Worm (Caenorhabditis elegans) whole organism, L4 larva: ENCODE data around the gene cyp-14A4.

Source experiments
- F10B5.3 ChIP-seq: sonication (generic microtip); optimal IDR thresholded peaks from 2 replicates; lab custom pipeline; 2016; ENCODE audit warnings: mild to moderate bottlenecking, missing genetic modification characterization, missing compliant biosample characterization
- F49E8.2 ChIP-seq: sonication (generic microtip); optimal IDR thresholded peaks from 2 replicates; lab custom pipeline; 2016; ENCODE audit warnings: missing compliant biosample characterization, mild to moderate bottlenecking, missing genetic modification characterization, borderline replicate concordance
- T26A8.4 ChIP-seq: fragments of 200-800 bp; sonication (Bioruptor generic); IDR thresholded peaks from 2 replicates; pipeline ENCODE4 v1.3.6; 2022; ENCODE audit warnings: missing genetic modification characterization, missing compliant biosample characterization
- Y105C5A.15 ChIP-seq: fragments of 200-800 bp; sonication (Bioruptor generic); IDR thresholded peaks from 2 replicates; pipeline ENCODE4 v1.3.6; 2022; ENCODE audit warnings: missing genetic modification characterization, missing compliant biosample characterization
- Y48G9A.11 ChIP-seq: fragments of 200-800 bp; sonication (Bioruptor generic); IDR thresholded peaks from 2 replicates; pipeline ENCODE4 v1.3.6; 2022; ENCODE audit warnings: missing genetic modification reagents, missing genetic modification characterization, missing compliant biosample characterization
- Y75B8A.6 ChIP-seq: fragments of 200-800 bp; sonication (Bioruptor generic); IDR thresholded peaks from 2 replicates; pipeline ENCODE4 v1.3.6; 2022; ENCODE audit warnings: missing genetic modification reagents, missing genetic modification characterization, missing compliant biosample characterization
- ZK337.2 ChIP-seq: fragments of 200-800 bp; sonication (Bioruptor generic); IDR thresholded peaks from 2 replicates; pipeline ENCODE4 v1.3.6; 2022; ENCODE audit warnings: missing genetic modification reagents, missing genetic modification characterization, missing compliant biosample characterization
- ama-1 ChIP-seq: fragments of 150-350 bp; optimal IDR thresholded peaks from 2 replicates; lab custom pipeline; 2014; ENCODE audit warnings: inconsistent platforms, mixed read lengths
- arid-1 ChIP-seq: fragments of 200-800 bp; sonication (Bioruptor generic); conservative IDR thresholded peaks from 2 replicates; pipeline ENCODE4 v1.3.6; 2022; ENCODE audit warnings: missing genetic modification reagents, missing genetic modification characterization, missing compliant biosample characterization
- ceh-20 ChIP-seq: fragments of 200-800 bp; sonication (Bioruptor generic); IDR thresholded peaks from 2 replicates; pipeline ENCODE4 v1.3.6; 2022; ENCODE audit warnings: missing genetic modification reagents, missing genetic modification characterization, missing compliant biosample characterization
- ceh-32 ChIP-seq: sonication (generic microtip); optimal IDR thresholded peaks from 2 replicates; lab custom pipeline; 2016; ENCODE audit warnings: mild to moderate bottlenecking, missing genetic modification characterization, missing compliant biosample characterization; ENCODE audit not compliant: poor library complexity
- ceh-62 ChIP-seq: sonication (generic microtip); optimal IDR thresholded peaks from 2 replicates; lab custom pipeline; 2017; ENCODE audit warnings: missing biosample characterization, missing genetic modification characterization
- ceh-82 ChIP-seq: sonication (generic microtip); optimal IDR thresholded peaks from 2 replicates; lab custom pipeline; 2017; ENCODE audit warnings: missing biosample characterization, missing genetic modification characterization
- cey-2 ChIP-seq: sonication (generic microtip); optimal IDR thresholded peaks from 3 replicates; lab custom pipeline; 2017; ENCODE audit warnings: missing genetic modification characterization, mild to moderate bottlenecking, missing compliant biosample characterization, antibody characterized with exemption, borderline replicate concordance; ENCODE audit not compliant: insufficient read depth
- ctbp-1 ChIP-seq: fragments of 200-800 bp; sonication (Bioruptor generic); IDR thresholded peaks from 2 replicates; pipeline ENCODE4 v1.3.6; 2022; ENCODE audit warnings: missing genetic modification reagents, missing genetic modification characterization, missing compliant biosample characterization
- dmd-6 ChIP-seq: fragments of 200-800 bp; sonication (Bioruptor generic); IDR thresholded peaks from 2 replicates; pipeline ENCODE4 v1.3.6; 2022; ENCODE audit warnings: missing genetic modification reagents, missing genetic modification characterization, missing compliant biosample characterization
- dve-1 ChIP-seq: sonication (generic microtip); optimal IDR thresholded peaks from 2 replicates; lab custom pipeline; 2017; ENCODE audit warnings: antibody characterized with exemption, mild to moderate bottlenecking, missing genetic modification characterization, missing compliant biosample characterization; ENCODE audit not compliant: insufficient read depth
- egl-27 ChIP-seq: sonication (generic microtip); optimal IDR thresholded peaks from 3 replicates; lab custom pipeline; 2017; ENCODE audit warnings: missing biosample characterization, missing genetic modification reagents, missing genetic modification characterization
- egl-43 ChIP-seq: fragments of 200-800 bp; sonication (Bioruptor generic); IDR thresholded peaks from 2 replicates; pipeline ENCODE4 v1.3.6; 2022; ENCODE audit warnings: missing genetic modification reagents, missing genetic modification characterization, missing compliant biosample characterization
- gei-8 ChIP-seq: fragments of 200-800 bp; sonication (Bioruptor generic); optimal IDR thresholded peaks from 2 replicates; lab custom pipeline; 2018; ENCODE audit warnings: mild to moderate bottlenecking, missing genetic modification characterization, missing compliant biosample characterization
- hlh-30 ChIP-seq: sonication (generic microtip); optimal IDR thresholded peaks from 2 replicates; lab custom pipeline; 2017; ENCODE audit warnings: antibody characterized with exemption, mild to moderate bottlenecking, missing genetic modification characterization, missing compliant biosample characterization; ENCODE audit not compliant: insufficient read depth
- lim-7 ChIP-seq: fragments of 200-800 bp; sonication (Bioruptor generic); IDR thresholded peaks from 2 replicates; pipeline ENCODE4 v1.3.6; 2022; ENCODE audit warnings: missing genetic modification characterization, missing compliant biosample characterization
- lin-13 ChIP-seq: fragments of 150-350 bp; optimal IDR thresholded peaks from 2 replicates; lab custom pipeline; 2014; ENCODE audit warnings: missing biosample characterization, missing genetic modification reagents, missing genetic modification characterization
- lin-15B ChIP-seq: fragments of 150-350 bp; sonication (generic microtip); optimal IDR thresholded peaks from 3 replicates; lab custom pipeline; 2014; ENCODE audit warnings: missing biosample characterization, missing genetic modification characterization
- lin-39 ChIP-seq: fragments of 150-350 bp; optimal IDR thresholded peaks from 2 replicates; lab custom pipeline; 2014; ENCODE audit warnings: missing biosample characterization, missing genetic modification reagents, missing genetic modification characterization
- lir-3 ChIP-seq: sonication (generic microtip); optimal IDR thresholded peaks from 2 replicates; lab custom pipeline; 2016; ENCODE audit warnings: mild to moderate bottlenecking, missing genetic modification characterization, missing compliant biosample characterization
- lsy-2 ChIP-seq, 2 experiments: fragments of 150-350 bp in 1 of 2; sonication (generic microtip) in 1 of 2; optimal IDR thresholded peaks; 2 replicates each; lab custom pipeline; 2014 to 2017; ENCODE audit warnings: missing biosample characterization in 2 of 2, missing genetic modification characterization in 2 of 2
- madf-9 ChIP-seq: fragments of 200-800 bp; sonication (Bioruptor generic); conservative IDR thresholded peaks from 2 replicates; pipeline ENCODE4 v1.3.6; 2022; ENCODE audit warnings: missing genetic modification reagents, missing genetic modification characterization, missing compliant biosample characterization
- mdl-1 ChIP-seq, 2 experiments: fragments of 150-350 bp in 1 of 2; sonication (generic microtip) in 1 of 2; optimal IDR thresholded peaks; 2 replicates each; lab custom pipeline; 2014 to 2017; ENCODE audit warnings: missing biosample characterization in 2 of 2, missing genetic modification characterization in 2 of 2
- mes-2 ChIP-seq: sonication (generic microtip); optimal IDR thresholded peaks from 2 replicates; lab custom pipeline; 2016; ENCODE audit warnings: missing genotype, mild to moderate bottlenecking, missing genetic modification characterization, missing compliant biosample characterization; ENCODE audit not compliant: poor library complexity, severe bottlenecking
- mxl-2 ChIP-seq: fragments of 200-800 bp; sonication (Bioruptor generic); conservative IDR thresholded peaks from 2 replicates; pipeline ENCODE4 v1.3.6; 2022; ENCODE audit warnings: missing genetic modification reagents, missing genetic modification characterization, missing compliant biosample characterization
- nhr-10 ChIP-seq: fragments of 150-350 bp; optimal IDR thresholded peaks from 2 replicates; lab custom pipeline; 2014; ENCODE audit warnings: missing biosample characterization, missing genetic modification characterization
- nhr-102 ChIP-seq: sonication (generic microtip); optimal IDR thresholded peaks from 2 replicates; lab custom pipeline; 2016; ENCODE audit warnings: mild to moderate bottlenecking, missing genetic modification characterization, moderate library complexity, missing compliant biosample characterization
- nhr-11 ChIP-seq: fragments of 150-350 bp; optimal IDR thresholded peaks from 2 replicates; lab custom pipeline; 2014; ENCODE audit warnings: missing biosample characterization, missing genetic modification characterization
- nhr-111 ChIP-seq: fragments of 200-800 bp; sonication (Bioruptor generic); optimal IDR thresholded peaks from 2 replicates; lab custom pipeline; 2018; ENCODE audit warnings: mild to moderate bottlenecking, missing genetic modification characterization, missing compliant biosample characterization
- nhr-237 ChIP-seq: sonication (generic microtip); optimal IDR thresholded peaks from 2 replicates; lab custom pipeline; 2017; ENCODE audit warnings: missing biosample characterization, missing genetic modification characterization
- nhr-25 ChIP-seq: sonication (generic microtip); optimal IDR thresholded peaks from 2 replicates; lab custom pipeline; 2017; ENCODE audit warnings: missing genetic modification characterization, mild to moderate bottlenecking, missing compliant biosample characterization, antibody characterized with exemption, moderate library complexity, borderline replicate concordance; ENCODE audit not compliant: insufficient read depth
- nhr-28 ChIP-seq: fragments of 150-350 bp; optimal IDR thresholded peaks from 2 replicates; lab custom pipeline; 2014; ENCODE audit warnings: missing biosample characterization, missing genetic modification characterization
- nhr-48 ChIP-seq: sonication (generic microtip); optimal IDR thresholded peaks from 2 replicates; lab custom pipeline; 2016; ENCODE audit warnings: mild to moderate bottlenecking, missing genetic modification characterization, missing compliant biosample characterization
- nhr-76 ChIP-seq: fragments of 150-350 bp; optimal IDR thresholded peaks from 2 replicates; lab custom pipeline; 2014; ENCODE audit warnings: missing biosample characterization, missing genetic modification characterization
- rbr-2 ChIP-seq: sonication (generic microtip); optimal IDR thresholded peaks from 2 replicates; lab custom pipeline; 2016; ENCODE audit warnings: missing genotype, missing genetic modification characterization, missing compliant biosample characterization
- snpc-1.2 ChIP-seq: fragments of 200-800 bp; sonication (Bioruptor generic); IDR thresholded peaks from 2 replicates; pipeline ENCODE4 v1.3.6; 2022; ENCODE audit warnings: missing genetic modification reagents, missing genetic modification characterization, missing compliant biosample characterization
- spr-1 ChIP-seq: sonication (generic microtip); optimal IDR thresholded peaks from 2 replicates; lab custom pipeline; 2016; ENCODE audit warnings: mild to moderate bottlenecking, missing genetic modification characterization, missing compliant biosample characterization
- tra-1 ChIP-seq: fragments of 200-800 bp; sonication (Bioruptor generic); IDR thresholded peaks from 2 replicates; pipeline ENCODE4 v1.3.6; 2022; ENCODE audit warnings: missing genetic modification reagents, missing genetic modification characterization, missing compliant biosample characterization
- unc-130 ChIP-seq: sonication (generic microtip); optimal IDR thresholded peaks from 2 replicates; lab custom pipeline; 2016; ENCODE audit warnings: missing genetic modification reagents, missing genetic modification characterization, missing compliant biosample characterization
- unc-62 ChIP-seq, 3 experiments: fragments of 150-350 bp in 1 of 3; sonication (generic microtip); optimal IDR thresholded peaks in 2 of 3; peaks in 1 of 3; 1 replicate in 1 of 3; 2 replicates in 2 of 3; lab custom pipeline; 2014 to 2017; ENCODE audit warnings: missing biosample characterization in 3 of 3, missing genetic modification characterization in 3 of 3, missing genetic modification reagents in 3 of 3, missing genotype in 1 of 3
- vab-7 ChIP-seq: fragments of 200-800 bp; sonication (Bioruptor generic); IDR thresholded peaks from 2 replicates; pipeline ENCODE4 v1.3.6; 2022; ENCODE audit warnings: missing genetic modification reagents, missing genetic modification characterization, missing compliant biosample characterization
- zfp-2 ChIP-seq: sonication (generic microtip); optimal IDR thresholded peaks from 2 replicates; lab custom pipeline; 2016; ENCODE audit warnings: mild to moderate bottlenecking, missing genetic modification characterization, missing compliant biosample characterization
- ztf-11 ChIP-seq: fragments of 150-350 bp; optimal IDR thresholded peaks from 2 replicates; lab custom pipeline; 2014; ENCODE audit warnings: missing biosample characterization, missing genetic modification characterization
- ztf-7 ChIP-seq: fragments of 150-350 bp; optimal IDR thresholded peaks from 2 replicates; lab custom pipeline; 2014; ENCODE audit warnings: missing biosample characterization, missing genetic modification characterization

Gene cyp-14A4

ce11 chrX:13264550-13264949, 19.4 kb downstream of the cyp-14A4 start (continued):
- TF ChIP-seq Y75B8A.6 (GFP tag; lab: Robert Waterston, UW) (peak; percentile 79; the same call in 1 of the 2 replicates), nhr-111 (GFP tag; lab: Kevin White, UChicago) (peak; percentile 61), lin-39 (tag; lab: Kevin White, UChicago) (no peak), mxl-2 (peak; percentile 79; the same call in 1 of the 2 replicates), arid-1 (GFP tag; lab: Robert Waterston, UW) (peak; percentile 93), nhr-76 (tag; lab: Kevin White, UChicago) (no peak), nhr-10 (tag; lab: Kevin White, UChicago) (no peak), gei-8 (GFP tag; lab: Kevin White, UChicago) (peak; percentile 62), madf-9 (GFP tag; lab: Robert Waterston, UW) (peak; percentile 90), hlh-30 (tag; lab: Kevin White, UChicago) (peak; percentile 70), nhr-25 (tag; lab: Kevin White, UChicago) (no peak), ceh-62 (tag; lab: Kevin White, UChicago) (no peak), nhr-102 (tag; lab: Kevin White, UChicago) (peak; percentile 70), lin-15B (tag; lab: Kevin White, UChicago) (no peak), snpc-1.2 (GFP tag; lab: Robert Waterston, UW) (peak; percentile 89), mes-2 (tag; lab: Kevin White, UChicago) (no peak), dve-1 (tag; lab: Kevin White, UChicago) (peak; percentile 70), lsy-2 (tag; optimal IDR thresholded peaks at IDR 0.05; lab: Kevin White, UChicago) (no peak), zfp-2 (tag; lab: Kevin White, UChicago) (no peak), T26A8.4 (GFP tag; lab: Robert Waterston, UW) (no peak; the same call in 1 of the 2 replicates), mdl-1 (tag; optimal IDR thresholded peaks at IDR 0.05; lab: Kevin White, UChicago) (peak; percentile 22 to 72), Y105C5A.15 (GFP tag; lab: Robert Waterston, UW) (peak; percentile 62; the same call in 1 of the 2 replicates), tra-1 (GFP tag; lab: Robert Waterston, UW) (peak; percentile 67; the same call in 1 of the 2 replicates), egl-43 (GFP tag; lab: Robert Waterston, UW) (peak; percentile 95), unc-62 (GFP tag; optimal IDR thresholded peaks at IDR 0.05 in 1 of 2; lab: Kevin White, UChicago) (peak in 1 of 2 experiments; percentile 78), unc-62 (tag; optimal IDR thresholded peaks at IDR 0.05; lab: Kevin White, UChicago) (no peak), vab-7 (GFP tag; lab: Robert Waterston, UW) (peak; percentile 93), nhr-28 (peak; percentile 46), dmd-6 (GFP tag; lab: Robert Waterston, UW) (peak; percentile 71), unc-130 (peak; percentile 14), ceh-82 (tag; lab: Kevin White, UChicago) (no peak), ZK337.2 (GFP tag; lab: Robert Waterston, UW) (peak; percentile 82), cey-2 (no peak), ztf-7 (peak; percentile 76), egl-27 (tag; lab: Kevin White, UChicago) (no peak), nhr-237 (tag; lab: Kevin White, UChicago) (no peak), nhr-48 (tag; lab: Kevin White, UChicago) (peak; percentile 71), F10B5.3 (tag; lab: Kevin White, UChicago) (peak; percentile 53), ceh-32 (peak; percentile 45), lim-7 (peak; percentile 94), F49E8.2 (peak; percentile 39), ztf-11 (no peak), spr-1 (peak; percentile 60), ctbp-1 (peak; percentile 82), ceh-20 (GFP tag; lab: Robert Waterston, UW) (peak; percentile 59; the same call in 1 of the 2 replicates), nhr-11 (tag; lab: Kevin White, UChicago) (no peak), ama-1 (lab: Kevin White, UChicago) (no peak), rbr-2 (tag; lab: Kevin White, UChicago) (peak; percentile 64), lir-3 (tag; lab: Kevin White, UChicago) (peak; percentile 70), Y48G9A.11 (GFP tag; lab: Robert Waterston, UW) (peak; percentile 75), lin-13 (GFP tag; lab: Kevin White, UChicago) (peak; percentile 55)
